Fruit fly (Drosophila melanogaster) whole organism, embryonic: ENCODE measurements around the gene rec.

Experiments
- Abd-B ChIP-seq: fragments of 200-800 bp; sonication (Bioruptor generic); optimal IDR thresholded peaks from 2 replicates; lab custom pipeline; 2018; ENCODE audit warnings: missing biosample characterization, mild to moderate bottlenecking, missing genetic modification characterization, moderate library complexity
- Adf1 ChIP-seq: fragments of 200-800 bp; sonication (Bioruptor generic); IDR thresholded peaks from 2 replicates; pipeline ENCODE4 v1.3.6; 2022; ENCODE audit warnings: missing biosample characterization, missing genetic modification characterization
- Aef1 ChIP-seq: fragments of 200-800 bp; sonication (Bioruptor generic); IDR thresholded peaks from 3 replicates; pipeline ENCODE4 v1.3.6; 2022; ENCODE audit warnings: missing biosample characterization, missing genetic modification characterization
- Awh ChIP-seq: fragments of 200-800 bp; sonication (Bioruptor generic); IDR thresholded peaks from 2 replicates; pipeline ENCODE4, ENCODE4 v1.3.6; 2022; ENCODE audit warnings: missing biosample characterization, missing genetic modification characterization
- B-H2 ChIP-seq: fragments of 200-800 bp; sonication (Bioruptor generic); optimal IDR thresholded peaks from 2 replicates; lab custom pipeline; 2018; ENCODE audit warnings: missing biosample characterization, mild to moderate bottlenecking, missing genetic modification characterization
- C15 ChIP-seq: fragments of 200-800 bp; sonication (Bioruptor generic); IDR thresholded peaks from 3 replicates; pipeline ENCODE4 v1.3.6; 2022; ENCODE audit warnings: missing biosample characterization, missing genetic modification characterization
- CG10979 ChIP-seq: fragments of 200-800 bp; sonication (Bioruptor generic); optimal IDR thresholded peaks from 2 replicates; lab custom pipeline; 2018; ENCODE audit warnings: missing biosample characterization, mild to moderate bottlenecking, missing genetic modification characterization, moderate library complexity
- CG11695 ChIP-seq: fragments of 200-800 bp; sonication (Bioruptor generic); IDR thresholded peaks from 3 replicates; pipeline ENCODE4 v1.3.6; 2022; ENCODE audit warnings: missing biosample characterization, missing genetic modification characterization
- CG12071 ChIP-seq: fragments of 200-800 bp; sonication (Bioruptor generic); optimal IDR thresholded peaks from 3 replicates; lab custom pipeline; 2018; ENCODE audit warnings: missing biosample characterization, mild to moderate bottlenecking, missing genetic modification characterization
- CG13624 ChIP-seq: fragments of 200-800 bp; sonication (Bioruptor generic); optimal IDR thresholded peaks from 2 replicates; lab custom pipeline; 2016; ENCODE audit warnings: missing biosample characterization, missing genetic modification characterization
- CG16815 ChIP-seq: fragments of 200-800 bp; sonication (Bioruptor generic); optimal IDR thresholded peaks from 3 replicates; lab custom pipeline; 2017; ENCODE audit warnings: missing biosample characterization, mild to moderate bottlenecking, missing genetic modification characterization
- CG17829 ChIP-seq: fragments of 200-800 bp; optimal IDR thresholded peaks from 2 replicates; lab custom pipeline; 2019; ENCODE audit warnings: missing biosample characterization, mild to moderate bottlenecking, missing genetic modification characterization, moderate library complexity
- CG18476 ChIP-seq: fragments of 200-800 bp; sonication (Bioruptor generic); optimal IDR thresholded peaks from 2 replicates; lab custom pipeline; 2016; ENCODE audit warnings: missing biosample characterization, mild to moderate bottlenecking, missing genetic modification characterization
- CG18619 ChIP-seq: fragments of 200-800 bp; sonication (Bioruptor generic); optimal IDR thresholded peaks from 3 replicates; lab custom pipeline; 2017; ENCODE audit warnings: missing biosample characterization, mild to moderate bottlenecking, missing genetic modification characterization
- CG2202 ChIP-seq: fragments of 200-800 bp; sonication (Bioruptor generic); optimal IDR thresholded peaks from 2 replicates; lab custom pipeline; 2018; ENCODE audit warnings: missing biosample characterization, mild to moderate bottlenecking, missing genetic modification characterization
- CG31365 ChIP-seq: fragments of 200-800 bp; sonication (Bioruptor generic); optimal IDR thresholded peaks from 2 replicates; lab custom pipeline; 2018; ENCODE audit warnings: missing biosample characterization, mild to moderate bottlenecking, missing genetic modification characterization
- CG3847 ChIP-seq: fragments of 200-800 bp; sonication (Bioruptor generic); IDR thresholded peaks from 2 replicates; pipeline ENCODE4 v1.3.6; 2022; ENCODE audit warnings: missing biosample characterization, missing genetic modification characterization
- CG6765 ChIP-seq: fragments of 200-800 bp; sonication (Bioruptor generic); optimal IDR thresholded peaks from 3 replicates; lab custom pipeline; 2017; ENCODE audit warnings: missing biosample characterization, mild to moderate bottlenecking, missing genetic modification characterization
- CG6854 ChIP-seq: fragments of 200-800 bp; sonication (Bioruptor generic); optimal IDR thresholded peaks from 3 replicates; lab custom pipeline; 2017; ENCODE audit warnings: missing biosample characterization, mild to moderate bottlenecking, missing genetic modification characterization
- CG7357 ChIP-seq: fragments of 200-800 bp; sonication (Bioruptor generic); IDR thresholded peaks from 3 replicates; pipeline ENCODE4 v1.3.6; 2022; ENCODE audit warnings: missing biosample characterization, missing genetic modification characterization
- CG7786 ChIP-seq: fragments of 200-800 bp; sonication (Bioruptor generic); optimal IDR thresholded peaks from 2 replicates; lab custom pipeline; 2016; ENCODE audit warnings: missing biosample characterization, missing genetic modification characterization
- CG7839 ChIP-seq: fragments of 200-800 bp; sonication (Bioruptor generic); optimal IDR thresholded peaks from 3 replicates; lab custom pipeline; 2018; ENCODE audit warnings: missing biosample characterization, mild to moderate bottlenecking, missing genetic modification characterization, moderate library complexity
- CG7928 ChIP-seq: fragments of 200-800 bp; sonication (Bioruptor generic); optimal IDR thresholded peaks from 2 replicates; lab custom pipeline; 2017; ENCODE audit warnings: missing biosample characterization, mild to moderate bottlenecking, missing genetic modification characterization
- CG8281 ChIP-seq: fragments of 200-800 bp; sonication (Bioruptor generic); optimal IDR thresholded peaks from 2 replicates; lab custom pipeline; 2018; ENCODE audit warnings: missing biosample characterization, mild to moderate bottlenecking, missing genetic modification characterization, moderate library complexity
- CG8388 ChIP-seq: fragments of 200-800 bp; sonication (Bioruptor generic); optimal IDR thresholded peaks from 2 replicates; lab custom pipeline; 2019; ENCODE audit warnings: missing biosample characterization, mild to moderate bottlenecking, missing genetic modification characterization, moderate library complexity
- CG8944 ChIP-seq: fragments of 200-800 bp; sonication (Bioruptor generic); optimal IDR thresholded peaks from 3 replicates; lab custom pipeline; 2016; ENCODE audit warnings: missing biosample characterization, missing genetic modification characterization
- Dad ChIP-seq: fragments of 200-800 bp; sonication (Bioruptor generic); optimal IDR thresholded peaks from 3 replicates; lab custom pipeline; 2016; ENCODE audit warnings: missing biosample characterization, missing genetic modification characterization
- Deaf1 ChIP-seq: fragments of 200-800 bp; optimal IDR thresholded peaks from 3 replicates; lab custom pipeline; 2019; ENCODE audit warnings: missing biosample characterization, mild to moderate bottlenecking, missing genetic modification characterization, moderate library complexity
- Hr39 ChIP-seq: fragments of >200 bp; optimal IDR thresholded peaks from 2 replicates; lab custom pipeline; 2017
- Lim3 ChIP-seq: fragments of 200-800 bp; sonication (Bioruptor generic); IDR thresholded peaks from 2 replicates; pipeline ENCODE4 v1.3.6; 2022; ENCODE audit warnings: missing biosample characterization, missing genetic modification characterization
- Stat92E ChIP-seq, 3 experiments: fragments of >200 bp in 2 of 3; fragments of 200-800 bp in 1 of 3; sonication (Bioruptor generic) in 1 of 3; optimal IDR thresholded peaks; 2 replicates each; lab custom pipeline; 2017 to 2019; ENCODE audit warnings: missing biosample characterization in 3 of 3, missing genetic modification characterization in 3 of 3, mild to moderate bottlenecking in 1 of 3, moderate library complexity in 1 of 3
- Vsx1 ChIP-seq: fragments of 200-800 bp; sonication (Bioruptor generic); optimal IDR thresholded peaks from 2 replicates; lab custom pipeline; 2017; ENCODE audit warnings: missing biosample characterization, mild to moderate bottlenecking, missing genetic modification characterization, missing genetic modification reagents
- cato ChIP-seq: fragments of 200-800 bp; sonication (Bioruptor generic); optimal IDR thresholded peaks from 2 replicates; lab custom pipeline; 2016; ENCODE audit warnings: missing biosample characterization, missing genetic modification characterization, borderline replicate concordance
- danr ChIP-seq: fragments of 200-800 bp; sonication (Bioruptor generic); IDR thresholded peaks from 2 replicates; pipeline ENCODE4 v1.3.6; 2022; ENCODE audit warnings: missing biosample characterization, missing genetic modification characterization
- disco-r ChIP-seq: fragments of 200-800 bp; sonication (Bioruptor generic); optimal IDR thresholded peaks from 2 replicates; lab custom pipeline; 2016; ENCODE audit warnings: missing biosample characterization, missing genetic modification characterization
- eyg ChIP-seq: fragments of 200-800 bp; sonication (Bioruptor generic); optimal IDR thresholded peaks from 3 replicates; lab custom pipeline; 2016; ENCODE audit warnings: missing biosample characterization, missing genetic modification characterization
- fd96Cb ChIP-seq: fragments of 200-800 bp; sonication (Bioruptor generic); optimal IDR thresholded peaks from 2 replicates; lab custom pipeline; 2018; ENCODE audit warnings: missing biosample characterization, mild to moderate bottlenecking, missing genetic modification characterization, moderate library complexity
- gce ChIP-seq: fragments of 200-800 bp; sonication (Bioruptor generic); IDR thresholded peaks from 3 replicates; pipeline ENCODE4 v1.3.6; 2022; ENCODE audit warnings: missing biosample characterization, missing genetic modification characterization
- hkb ChIP-seq, 2 experiments: fragments of 200-800 bp in 1 of 2; fragments of >200 bp in 1 of 2; sonication (Bioruptor generic) in 1 of 2; IDR thresholded peaks in 1 of 2; optimal IDR thresholded peaks in 1 of 2; 2 replicates each; pipeline versions ENCODE4 v1.3.6 to Lab custom; 2017 to 2022; ENCODE audit warnings: missing biosample characterization in 1 of 2, missing genetic modification characterization in 1 of 2
- ind ChIP-seq: fragments of 200-800 bp; sonication (Bioruptor generic); optimal IDR thresholded peaks from 3 replicates; lab custom pipeline; 2016; ENCODE audit warnings: missing biosample characterization, missing genetic modification characterization
- jigr1 ChIP-seq: fragments of 200-800 bp; sonication (Bioruptor generic); IDR thresholded peaks from 3 replicates; pipeline ENCODE4 v1.3.6; 2022; ENCODE audit warnings: missing biosample characterization, missing genetic modification characterization
- klu ChIP-seq: fragments of 200-800 bp; sonication (Bioruptor generic); IDR thresholded peaks from 2 replicates; pipeline ENCODE4 v1.3.6; 2022; ENCODE audit warnings: missing biosample characterization, missing genetic modification characterization
- mld ChIP-seq: fragments of 200-800 bp; sonication (Bioruptor generic); IDR thresholded peaks from 3 replicates; pipeline ENCODE4 v1.3.6; 2022; ENCODE audit warnings: missing biosample characterization, missing genetic modification characterization; ENCODE audit not compliant: partially characterized antibody
- nerfin-1 ChIP-seq: fragments of 200-800 bp; sonication (Bioruptor generic); optimal IDR thresholded peaks from 3 replicates; lab custom pipeline; 2019; ENCODE audit warnings: missing biosample characterization, mild to moderate bottlenecking, missing genetic modification characterization, moderate library complexity
- pan ChIP-seq, 4 experiments: fragments of >200 bp in 3 of 4; fragments of 200-800 bp in 1 of 4; sonication (Bioruptor generic) in 1 of 4; optimal IDR thresholded peaks in 3 of 4; IDR thresholded peaks in 1 of 4; 2 replicates each; pipeline versions ENCODE4 v1.3.6 to Lab custom; 2017 to 2022; ENCODE audit warnings: missing biosample characterization in 2 of 4, missing genetic modification characterization in 2 of 4, mixed read lengths in 1 of 4
- sc ChIP-seq, 3 experiments: fragments of >200 bp in 2 of 3; fragments of 200-800 bp in 1 of 3; sonication (Bioruptor generic) in 1 of 3; optimal IDR thresholded peaks; 2 replicates in 2 of 3; 3 replicates in 1 of 3; lab custom pipeline; 2017; ENCODE audit warnings: mild to moderate bottlenecking in 1 of 3, missing biosample characterization in 1 of 3, missing genetic modification characterization in 1 of 3, missing genetic modification reagents in 1 of 3
- tin ChIP-seq: fragments of 200-800 bp; sonication (Bioruptor generic); optimal IDR thresholded peaks from 3 replicates; lab custom pipeline; 2016; ENCODE audit warnings: missing biosample characterization, missing genetic modification characterization
- tll ChIP-seq, 2 experiments: fragments of 200-800 bp in 1 of 2; fragments of >200 bp in 1 of 2; sonication (Bioruptor generic) in 1 of 2; optimal IDR thresholded peaks; 2 replicates each; lab custom pipeline; 2017 to 2019; ENCODE audit warnings: missing biosample characterization in 2 of 2, missing genetic modification characterization in 2 of 2, mild to moderate bottlenecking in 1 of 2, moderate library complexity in 1 of 2
- yki ChIP-seq: fragments of >200 bp; optimal IDR thresholded peaks from 3 replicates; lab custom pipeline; 2018
- zfh2 ChIP-seq: fragments of 200-800 bp; sonication (Bioruptor generic); optimal IDR thresholded peaks from 2 replicates; lab custom pipeline; 2016; ENCODE audit warnings: missing biosample characterization, missing genetic modification characterization

Gene rec

dm6 chr3R:15857189-15857767, 24.8 kb upstream of the rec start, which contains the start of gene Hmt-1 (continued):
- TF ChIP-seq danr (no peak), jigr1 (GFP tag; lab: Robert Waterston, UW) (no peak), nerfin-1 (tag; lab: Kevin White, UChicago) (no peak), tin (GFP tag; lab: Kevin White, UChicago) (no peak), Dad (GFP tag; lab: Kevin White, UChicago) (no peak), Lim3 (GFP tag; lab: Robert Waterston, UW) (no peak), CG7839 (tag; lab: Kevin White, UChicago) (no peak), Hr39 (no peak), CG7786 (no peak), fd96Cb (tag; lab: Kevin White, UChicago) (no peak), CG17829 (peak; percentile 53), mld (GFP tag; lab: Robert Waterston, UW) (no peak), CG16815 (GFP tag; lab: Kevin White, UChicago) (no peak), CG31365 (tag; lab: Kevin White, UChicago) (no peak), cato (GFP tag; lab: Kevin White, UChicago) (no peak), Stat92E (GFP tag; optimal IDR thresholded peaks at IDR 0.05; lab: Kevin White, UChicago) (peak in 1 of 3 experiments; percentile 29), B-H2 (GFP tag; lab: Kevin White, UChicago) (no peak), disco-r (GFP tag; lab: Kevin White, UChicago) (no peak), C15 (GFP tag; lab: Robert Waterston, UW) (no peak), CG11695 (GFP tag; lab: Robert Waterston, UW) (no peak), CG8281 (tag; lab: Kevin White, UChicago) (no peak), Abd-B (GFP tag; lab: Kevin White, UChicago) (no peak), CG3847 (no peak; the same call in 1 of the 2 replicates), Adf1 (GFP tag; lab: Robert Waterston, UW) (no peak), Aef1 (GFP tag; lab: Robert Waterston, UW) (no peak), tll (GFP tag; optimal IDR thresholded peaks at IDR 0.05; lab: Kevin White, UChicago) (no peak), hkb (optimal IDR thresholded peaks at IDR 0.05; lab: Kevin White, UChicago) (peak; percentile 11), hkb (GFP tag; IDR thresholded peaks at IDR 0.05; lab: Robert Waterston, UW) (no peak), CG7357 (GFP tag; lab: Robert Waterston, UW) (peak; percentile 92), zfh2 (GFP tag; lab: Kevin White, UChicago) (no peak), yki (lab: Kevin White, UChicago) (no peak), Awh (GFP tag; lab: Robert Waterston, UW) (no peak), eyg (GFP tag; lab: Kevin White, UChicago) (no peak), CG8388 (GFP tag; lab: Kevin White, UChicago) (no peak), gce (GFP tag; lab: Robert Waterston, UW) (no peak), CG18619 (no peak), Deaf1 (no peak), CG6854 (GFP tag; lab: Kevin White, UChicago) (no peak), CG10979 (peak; percentile 32), Vsx1 (GFP tag; lab: Kevin White, UChicago) (no peak), CG2202 (peak; percentile 1), CG6765 (no peak), CG13624 (GFP tag; lab: Kevin White, UChicago) (no peak), ind (GFP tag; lab: Kevin White, UChicago) (no peak), CG12071 (GFP tag; lab: Kevin White, UChicago) (no peak), sc (optimal IDR thresholded peaks at IDR 0.05; lab: Kevin White, UChicago) (no peak), sc (GFP tag; optimal IDR thresholded peaks at IDR 0.05; lab: Kevin White, UChicago) (no peak), CG18476 (no peak), pan (optimal IDR thresholded peaks at IDR 0.05; lab: Kevin White, UChicago) (no peak), pan (GFP tag; optimal IDR thresholded peaks at IDR 0.05 in 1 of 2, IDR thresholded peaks at IDR 0.05 in 1 of 2) (no peak), CG7928 (GFP tag; lab: Kevin White, UChicago) (peak; percentile 96), CG8944 (no peak), klu (no peak)
